Worm (Caenorhabditis elegans): ENCODE measurements around the gene Y39A1A.22.
A peak's percentile ranks its signal among the peaks of the same experiment; 100 is the strongest.

DNA sequence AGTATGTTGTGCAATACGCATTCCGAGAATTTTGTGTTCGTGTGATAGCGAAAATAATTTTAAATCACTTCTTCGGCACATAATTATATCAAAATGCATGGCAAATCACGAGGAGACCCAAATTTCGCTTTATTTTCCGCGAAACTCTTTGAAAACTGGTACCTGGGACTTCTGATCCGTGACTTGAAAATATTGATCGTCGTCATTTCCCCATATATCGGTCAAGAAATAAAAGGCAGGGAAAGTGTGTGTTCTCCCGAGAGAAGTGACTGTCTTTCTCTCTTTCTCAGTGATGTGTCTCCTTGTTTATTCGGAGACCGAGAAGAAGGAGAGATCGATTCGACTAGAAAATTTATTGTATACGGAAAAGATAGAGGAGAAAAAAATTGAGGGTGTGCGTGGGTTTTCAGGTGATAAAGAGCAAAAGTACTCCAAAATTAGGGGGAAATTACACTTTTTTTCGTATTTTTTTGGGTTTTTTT, 4.4 kb upstream of the Y39A1A.22 start, which contains the start of gene W09D10.5:
- peak; percentile 26 for TF ChIP-seq die-1 (tag; optimal IDR thresholded peaks at IDR 0.05)
- TF ChIP-seq ama-1 (optimal IDR thresholded peaks at IDR 0.05), result peak; percentile 82
- TF ChIP-seq ama-1 (GFP tag; optimal IDR thresholded peaks at IDR 0.05), result no peak
- peak; percentile 60 for TF ChIP-seq lin-40 (tag; optimal IDR thresholded peaks at IDR 0.05)
- no peak for TF ChIP-seq unc-62 (GFP tag; optimal IDR thresholded peaks at IDR 0.05)
- no peak for TF ChIP-seq xnd-1 (tag; optimal IDR thresholded peaks at IDR 0.05)
- no peak for TF ChIP-seq nhr-27 (tag; optimal IDR thresholded peaks at IDR 0.05)
- TF ChIP-seq hlh-26 (GFP tag; conservative IDR thresholded peaks at IDR 0.05), result no peak
- TF ChIP-seq snpc-1.3 (tag; optimal IDR thresholded peaks at IDR 0.05; ENCODE audit: insufficient read depth), result no peak
- no peak for TF ChIP-seq ets-4 (GFP tag; optimal IDR thresholded peaks at IDR 0.05)
- no peak for TF ChIP-seq aptf-2 (GFP tag; conservative IDR thresholded peaks at IDR 0.05)
- TF ChIP-seq ztf-6 (GFP tag; IDR thresholded peaks at IDR 0.05), result no peak
- peak; percentile 56; the same call in 1 of the 2 replicates for TF ChIP-seq hsf-1 (GFP tag; IDR thresholded peaks at IDR 0.05)
- TF ChIP-seq F57A8.1 (GFP tag; optimal IDR thresholded peaks at IDR 0.05), result no peak
- no peak for TF ChIP-seq ztf-26 (tag; optimal IDR thresholded peaks at IDR 0.05)
